Worm (Caenorhabditis elegans): ENCODE results near the gene F46G11.4.

DNA sequence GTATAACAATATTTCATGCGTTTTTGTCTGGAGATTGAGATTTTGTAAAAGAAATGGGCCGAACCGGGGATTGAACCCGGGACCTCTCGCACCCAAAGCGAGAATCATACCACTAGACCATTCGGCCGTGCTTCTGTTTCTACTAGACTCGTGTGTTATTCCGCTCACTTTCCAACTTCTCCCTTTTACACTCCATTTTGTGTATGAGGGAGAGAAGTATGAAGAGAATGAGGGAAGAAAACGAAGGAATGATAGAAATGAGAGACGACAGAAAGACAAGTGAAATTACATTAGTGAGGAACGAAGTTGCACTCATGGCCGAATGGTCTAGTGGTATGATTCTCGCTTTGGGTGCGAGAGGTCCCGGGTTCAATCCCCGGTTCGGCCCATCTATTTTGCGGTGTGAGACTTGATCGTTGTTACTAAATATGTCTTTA lies 2.6 kb upstream of the F46G11.4 start:
- TF ChIP-seq med-1 (GFP tag; optimal IDR thresholded peaks at IDR 0.05; ENCODE audit: insufficient read depth) (peak; percentile 42), flt-1 (GFP tag; IDR thresholded peaks at IDR 0.05) (peak; percentile 89), tab-1 (GFP tag; IDR thresholded peaks at IDR 0.05) (peak; percentile 88), ref-1 (GFP tag; conservative IDR thresholded peaks at IDR 0.05) (peak; percentile 71)
